Worm (Caenorhabditis elegans) whole organism, midembryonic: Measurements from ENCODE around the gene rbm-28.

Experiments used
- cog-1 ChIP-seq: sonication (generic microtip); optimal IDR thresholded peaks from 2 replicates; lab custom pipeline; 2016; ENCODE audit warnings: missing genetic modification characterization, missing compliant biosample characterization
- flt-1 ChIP-seq: fragments of 200-800 bp; sonication (Bioruptor generic); IDR thresholded peaks from 2 replicates; pipeline ENCODE4 v1.3.6; 2022; ENCODE audit warnings: missing genetic modification characterization, missing compliant biosample characterization
- med-1 ChIP-seq: sonication (generic microtip); optimal IDR thresholded peaks from 2 replicates; lab custom pipeline; 2017; ENCODE audit warnings: missing genetic modification characterization, mild to moderate bottlenecking, missing compliant biosample characterization, antibody characterized with exemption, missing genetic modification reagents; ENCODE audit not compliant: insufficient read depth
- ref-1 ChIP-seq: fragments of 200-800 bp; sonication (Bioruptor generic); conservative IDR thresholded peaks from 2 replicates; pipeline ENCODE4 v1.3.6; 2022; ENCODE audit warnings: missing genetic modification reagents, missing genetic modification characterization, missing compliant biosample characterization
- ztf-23 ChIP-seq: fragments of 200-800 bp; sonication (Bioruptor generic); IDR thresholded peaks from 2 replicates; pipeline ENCODE4 v1.3.6; 2022; ENCODE audit warnings: missing genetic modification reagents, missing genetic modification characterization, missing compliant biosample characterization
- ztf-29 ChIP-seq: fragments of 200-800 bp; sonication (Bioruptor generic); IDR thresholded peaks from 2 replicates; pipeline ENCODE4 v1.3.6; 2022; ENCODE audit warnings: missing genetic modification reagents, missing genetic modification characterization, missing compliant biosample characterization

- TF ChIP-seq flt-1 (no peak), ztf-29 (GFP tag; lab: Robert Waterston, UW) (no peak), cog-1 (tag; lab: Kevin White, UChicago) (no peak), ref-1 (GFP tag; lab: Robert Waterston, UW) (no peak), ztf-23 (GFP tag; lab: Robert Waterston, UW) (no peak), med-1 (GFP tag; lab: Kevin White, UChicago) (no peak)
These were observed 35.5 kb downstream of the rbm-28 start for ce11 chrII:14892515-14892914.
